Fruit fly (Drosophila melanogaster) whole organism, pupa: Measurements from ENCODE around the gene CG18547.

Experiments used
- CG10348 ChIP-seq: fragments of 200-800 bp; sonication (Bioruptor generic); IDR thresholded peaks from 2 replicates; pipeline ENCODE4 v1.3.6; 2022; ENCODE audit warnings: missing biosample characterization, missing genetic modification characterization
- CG12605 ChIP-seq: fragments of 200-800 bp; sonication (Bioruptor generic); IDR thresholded peaks from 2 replicates; pipeline ENCODE4 v1.3.6; 2022; ENCODE audit warnings: missing biosample characterization, missing genetic modification characterization
- CG14655 ChIP-seq: fragments of 200-800 bp; sonication (Bioruptor generic); optimal IDR thresholded peaks from 3 replicates; lab custom pipeline; 2017; ENCODE audit warnings: mild to moderate bottlenecking, missing biosample characterization, missing genetic modification reagents, missing genetic modification characterization
- CG32121 ChIP-seq: fragments of 200-800 bp; sonication (Bioruptor generic); IDR thresholded peaks from 2 replicates; pipeline ENCODE4 v1.3.6; 2022; ENCODE audit warnings: missing biosample characterization, missing genetic modification characterization
- CG34367 ChIP-seq: fragments of 200-800 bp; sonication (Bioruptor generic); optimal IDR thresholded peaks from 2 replicates; lab custom pipeline; 2018; ENCODE audit warnings: missing biosample characterization, mild to moderate bottlenecking, missing genetic modification characterization
- CG8159 ChIP-seq: fragments of 200-800 bp; sonication (Bioruptor generic); optimal IDR thresholded peaks from 3 replicates; lab custom pipeline; 2018; ENCODE audit warnings: missing biosample characterization, mild to moderate bottlenecking, missing genetic modification characterization, moderate library complexity
- CG8301 ChIP-seq: fragments of 200-800 bp; sonication (Bioruptor generic); optimal IDR thresholded peaks from 2 replicates; lab custom pipeline; 2018; ENCODE audit warnings: missing biosample characterization, mild to moderate bottlenecking, missing genetic modification characterization
- EcR ChIP-seq: fragments of 200-800 bp; sonication (Bioruptor generic); optimal IDR thresholded peaks from 3 replicates; lab custom pipeline; 2019; ENCODE audit warnings: missing biosample characterization, missing genetic modification characterization, mild to moderate bottlenecking, moderate library complexity, missing genetic modification reagents
- Pif1A ChIP-seq: fragments of 200-800 bp; sonication (Bioruptor generic); optimal IDR thresholded peaks from 3 replicates; lab custom pipeline; 2016; ENCODE audit warnings: missing biosample characterization, missing genetic modification characterization
- Pif1B ChIP-seq: fragments of 200-800 bp; sonication (Bioruptor generic); optimal IDR thresholded peaks from 3 replicates; lab custom pipeline; 2016; ENCODE audit warnings: missing biosample characterization, missing genetic modification characterization
- gl ChIP-seq: fragments of 200-800 bp; sonication (Bioruptor generic); optimal IDR thresholded peaks from 2 replicates; lab custom pipeline; 2018; ENCODE audit warnings: missing biosample characterization, mild to moderate bottlenecking, missing genetic modification characterization
- rn ChIP-seq: fragments of 200-800 bp; sonication (Bioruptor generic); IDR thresholded peaks from 2 replicates; pipeline ENCODE4 v1.3.6; 2022; ENCODE audit warnings: missing biosample characterization, missing genetic modification characterization

DNA sequence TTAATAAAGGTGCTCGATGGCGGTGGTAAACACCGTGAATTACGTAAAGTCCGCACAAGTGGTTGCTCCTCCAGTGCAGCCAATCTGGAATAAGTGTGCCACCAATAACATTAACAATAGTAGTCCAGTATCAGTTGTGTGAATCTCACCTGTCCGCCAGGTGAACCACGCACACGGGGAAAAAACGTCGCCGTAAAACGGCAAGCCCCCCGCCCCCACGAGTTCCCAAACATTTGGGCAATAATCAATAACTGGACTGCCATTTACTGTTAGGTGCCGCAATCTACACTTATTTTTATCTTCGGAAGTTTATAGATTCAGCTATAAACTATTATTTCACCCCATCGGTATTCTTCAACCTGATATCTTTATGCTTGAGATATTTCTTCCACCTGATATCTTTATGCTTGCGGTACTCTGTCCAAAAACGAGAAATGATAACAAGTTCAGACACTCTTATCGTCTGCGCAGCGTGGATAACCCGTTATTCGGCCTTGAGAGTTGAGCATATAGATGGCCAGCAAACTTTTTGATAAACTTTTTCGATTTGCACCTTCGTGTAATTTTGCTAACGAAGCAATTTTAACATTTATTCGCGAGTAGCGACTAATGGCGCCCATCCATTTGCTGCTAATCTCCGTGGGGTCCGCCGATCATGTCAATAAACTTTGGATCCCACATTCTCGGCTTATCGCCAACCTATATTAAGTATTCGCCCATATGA is 12.0 kb downstream of the CG18547 start:
- TF ChIP-seq Pif1B (GFP tag; lab: Kevin White, UChicago) (no peak), CG8301 (tag; lab: Kevin White, UChicago) (no peak), rn (GFP tag; lab: Robert Waterston, UW) (no peak), EcR (GFP tag; lab: Kevin White, UChicago) (peak; percentile 84), CG32121 (GFP tag; lab: Robert Waterston, UW) (no peak), CG12605 (no peak), CG10348 (no peak), gl (tag; lab: Kevin White, UChicago) (no peak), CG14655 (no peak), CG8159 (tag; lab: Kevin White, UChicago) (no peak), CG34367 (tag; lab: Kevin White, UChicago) (no peak), Pif1A (GFP tag; lab: Kevin White, UChicago) (no peak)
